Fruit fly (Drosophila melanogaster) whole organism, embryonic: ENCODE data around the gene Sce.
A peak's percentile ranks its signal among the peaks of the same experiment; 100 is the strongest.

ENCODE experiments used
- Adf1 ChIP-seq: fragments of 200-800 bp; sonication (Bioruptor generic); IDR thresholded peaks from 2 replicates; pipeline ENCODE4 v1.3.6; 2022; ENCODE audit warnings: missing biosample characterization, missing genetic modification characterization
- Asciz ChIP-seq: fragments of 200-800 bp; sonication (Bioruptor generic); optimal IDR thresholded peaks from 2 replicates; lab custom pipeline; 2017; ENCODE audit warnings: missing biosample characterization, mild to moderate bottlenecking, missing genetic modification characterization, missing genetic modification reagents
- Atf6 ChIP-seq: fragments of 200-800 bp; sonication (Bioruptor generic); IDR thresholded peaks from 2 replicates; pipeline ENCODE4 v1.3.6; 2022; ENCODE audit warnings: missing biosample characterization, missing genetic modification characterization
- CG11456 ChIP-seq: fragments of 200-800 bp; sonication (Bioruptor generic); IDR thresholded peaks from 3 replicates; pipeline ENCODE4 v1.3.6; 2022; ENCODE audit warnings: missing biosample characterization, missing genetic modification characterization
- CG12942 ChIP-seq: fragments of 200-800 bp; sonication (Bioruptor generic); optimal IDR thresholded peaks from 3 replicates; lab custom pipeline; 2016; ENCODE audit warnings: missing biosample characterization, missing genetic modification characterization
- CG13775 ChIP-seq: fragments of 200-800 bp; sonication (Bioruptor generic); optimal IDR thresholded peaks from 3 replicates; lab custom pipeline; 2017; ENCODE audit warnings: missing biosample characterization, mild to moderate bottlenecking, missing genetic modification characterization
- CG15514 ChIP-seq: fragments of 200-800 bp; sonication (Bioruptor generic); optimal IDR thresholded peaks from 3 replicates; lab custom pipeline; 2017; ENCODE audit warnings: missing biosample characterization, missing genetic modification characterization, mild to moderate bottlenecking, moderate library complexity, missing genetic modification reagents
- CG1647 ChIP-seq: fragments of 200-800 bp; sonication (Bioruptor generic); optimal IDR thresholded peaks from 3 replicates; lab custom pipeline; 2016; ENCODE audit warnings: missing biosample characterization, missing genetic modification characterization
- CG18476 ChIP-seq: fragments of 200-800 bp; sonication (Bioruptor generic); optimal IDR thresholded peaks from 2 replicates; lab custom pipeline; 2016; ENCODE audit warnings: missing biosample characterization, mild to moderate bottlenecking, missing genetic modification characterization
- CG18599 ChIP-seq: fragments of 200-800 bp; sonication (Bioruptor generic); optimal IDR thresholded peaks from 3 replicates; lab custom pipeline; 2017; ENCODE audit warnings: missing biosample characterization, missing genetic modification characterization, mild to moderate bottlenecking, moderate library complexity, missing genetic modification reagents
- CG2120 ChIP-seq: fragments of 200-800 bp; sonication (Bioruptor generic); optimal IDR thresholded peaks from 3 replicates; lab custom pipeline; 2016; ENCODE audit warnings: missing biosample characterization, missing genetic modification characterization
- CG2202 ChIP-seq: fragments of 200-800 bp; sonication (Bioruptor generic); optimal IDR thresholded peaks from 2 replicates; lab custom pipeline; 2018; ENCODE audit warnings: missing biosample characterization, mild to moderate bottlenecking, missing genetic modification characterization
- CG2712 ChIP-seq: fragments of 200-800 bp; optimal IDR thresholded peaks from 3 replicates; lab custom pipeline; 2019; ENCODE audit warnings: missing biosample characterization, mild to moderate bottlenecking, missing genetic modification characterization, moderate library complexity
- CG2889 ChIP-seq: fragments of 200-800 bp; sonication (Bioruptor generic); IDR thresholded peaks from 3 replicates; pipeline ENCODE4 v1.3.6; 2022; ENCODE audit warnings: missing biosample characterization, missing genetic modification characterization
- CG31388 ChIP-seq: fragments of 200-800 bp; sonication (Bioruptor generic); optimal IDR thresholded peaks from 2 replicates; lab custom pipeline; 2016; ENCODE audit warnings: missing biosample characterization, missing genetic modification characterization
- CG32767 ChIP-seq: fragments of 200-800 bp; sonication (Bioruptor generic); IDR thresholded peaks from 2 replicates; pipeline ENCODE4 v1.3.6; 2022; ENCODE audit warnings: missing biosample characterization, missing genetic modification characterization
- CG34376 ChIP-seq: fragments of 200-800 bp; sonication (Bioruptor generic); optimal IDR thresholded peaks from 2 replicates; lab custom pipeline; 2018; ENCODE audit warnings: missing biosample characterization, mild to moderate bottlenecking, missing genetic modification characterization
- CG34422 ChIP-seq: fragments of 200-800 bp; sonication (Bioruptor generic); IDR thresholded peaks from 3 replicates; pipeline ENCODE4 v1.3.6; 2022; ENCODE audit warnings: missing biosample characterization, missing genetic modification characterization
- CG6654 ChIP-seq: fragments of 200-800 bp; sonication (Bioruptor generic); optimal IDR thresholded peaks from 2 replicates; lab custom pipeline; 2017; ENCODE audit warnings: missing biosample characterization, mild to moderate bottlenecking, missing genetic modification characterization
- CG6854 ChIP-seq: fragments of 200-800 bp; sonication (Bioruptor generic); optimal IDR thresholded peaks from 3 replicates; lab custom pipeline; 2017; ENCODE audit warnings: missing biosample characterization, mild to moderate bottlenecking, missing genetic modification characterization
- CG8478 ChIP-seq: fragments of >200 bp; optimal IDR thresholded peaks from 2 replicates; lab custom pipeline; 2018
- CG9932 ChIP-seq: fragments of 200-800 bp; sonication (Bioruptor generic); IDR thresholded peaks from 2 replicates; pipeline ENCODE4 v1.3.6; 2022; ENCODE audit warnings: missing biosample characterization, missing genetic modification characterization
- Deaf1 ChIP-seq: fragments of 200-800 bp; optimal IDR thresholded peaks from 3 replicates; lab custom pipeline; 2019; ENCODE audit warnings: missing biosample characterization, mild to moderate bottlenecking, missing genetic modification characterization, moderate library complexity
- Ets65A ChIP-seq: fragments of 200-800 bp; sonication (Bioruptor generic); peaks from one replicate; lab custom pipeline; 2016; ENCODE audit warnings: missing biosample characterization, missing genetic modification characterization
- Fer1 ChIP-seq: fragments of 200-800 bp; sonication (Bioruptor generic); optimal IDR thresholded peaks from 2 replicates; lab custom pipeline; 2017; ENCODE audit warnings: missing biosample characterization, mild to moderate bottlenecking, missing genetic modification characterization
- HLH4C ChIP-seq: fragments of 200-800 bp; sonication (Bioruptor generic); IDR thresholded peaks from 3 replicates; pipeline ENCODE4 v1.3.6; 2022; ENCODE audit warnings: missing biosample characterization, missing genetic modification characterization; ENCODE audit not compliant: partially characterized antibody
- HLH54F ChIP-seq: fragments of 200-800 bp; sonication (Bioruptor generic); optimal IDR thresholded peaks from 3 replicates; lab custom pipeline; 2016; ENCODE audit warnings: missing biosample characterization, missing genetic modification characterization
- HmgD ChIP-seq: fragments of 200-800 bp; sonication (Bioruptor generic); optimal IDR thresholded peaks from 3 replicates; lab custom pipeline; 2016; ENCODE audit warnings: missing biosample characterization, missing genetic modification characterization
- Hmx ChIP-seq: fragments of 200-800 bp; sonication (Bioruptor generic); optimal IDR thresholded peaks from 2 replicates; lab custom pipeline; 2016; ENCODE audit warnings: missing biosample characterization, missing genetic modification characterization
- Hr3 ChIP-seq: fragments of 200-800 bp; sonication (Bioruptor generic); optimal IDR thresholded peaks from 3 replicates; lab custom pipeline; 2016; ENCODE audit warnings: missing biosample characterization, missing genetic modification characterization
- PHDP ChIP-seq: fragments of 200-800 bp; sonication (Bioruptor generic); optimal IDR thresholded peaks from 3 replicates; lab custom pipeline; 2018; ENCODE audit warnings: missing biosample characterization, mild to moderate bottlenecking, missing genetic modification characterization, moderate library complexity
- Rx ChIP-seq: fragments of 200-800 bp; sonication (Bioruptor generic); IDR thresholded peaks from 2 replicates; pipeline ENCODE4 v1.3.6; 2022; ENCODE audit warnings: missing biosample characterization, missing genetic modification characterization
- abd-A ChIP-seq: fragments of 200-800 bp; sonication (Bioruptor generic); optimal IDR thresholded peaks from 3 replicates; lab custom pipeline; 2019; ENCODE audit warnings: missing biosample characterization, mild to moderate bottlenecking, missing genetic modification characterization, moderate library complexity
- ap ChIP-seq: fragments of 200-800 bp; sonication (Bioruptor generic); IDR thresholded peaks from 2 replicates; pipeline ENCODE4 v1.3.6; 2022; ENCODE audit warnings: missing biosample characterization, missing genetic modification characterization
- chinmo ChIP-seq: fragments of 200-800 bp; sonication (Bioruptor generic); IDR thresholded peaks from 4 replicates; pipeline ENCODE4 v1.3.6; 2022; ENCODE audit warnings: missing biosample characterization, missing genetic modification characterization; ENCODE audit not compliant: partially characterized antibody
- crol ChIP-seq: fragments of 200-800 bp; sonication (Bioruptor generic); IDR thresholded peaks from 2 replicates; pipeline ENCODE4 v1.3.6; 2022; ENCODE audit warnings: missing biosample characterization, missing genetic modification characterization
- ewg ChIP-seq: fragments of 200-800 bp; sonication (Bioruptor generic); optimal IDR thresholded peaks from 3 replicates; lab custom pipeline; 2017; ENCODE audit warnings: mild to moderate bottlenecking, missing biosample characterization, missing genetic modification reagents, missing genetic modification characterization
- gce ChIP-seq: fragments of 200-800 bp; sonication (Bioruptor generic); IDR thresholded peaks from 3 replicates; pipeline ENCODE4 v1.3.6; 2022; ENCODE audit warnings: missing biosample characterization, missing genetic modification characterization
- hkb ChIP-seq, 2 experiments: fragments of 200-800 bp in 1 of 2; fragments of >200 bp in 1 of 2; sonication (Bioruptor generic) in 1 of 2; IDR thresholded peaks in 1 of 2; optimal IDR thresholded peaks in 1 of 2; 2 replicates each; pipeline versions ENCODE4 v1.3.6 to Lab custom; 2017 to 2022; ENCODE audit warnings: missing biosample characterization in 1 of 2, missing genetic modification characterization in 1 of 2
- ken ChIP-seq: fragments of 200-800 bp; sonication (Bioruptor generic); IDR thresholded peaks from 3 replicates; pipeline ENCODE4 v1.3.6; 2022; ENCODE audit warnings: missing biosample characterization, missing genetic modification characterization
- lab ChIP-seq: fragments of 200-800 bp; sonication (Bioruptor generic); optimal IDR thresholded peaks from 3 replicates; lab custom pipeline; 2017; ENCODE audit warnings: missing biosample characterization, missing genetic modification characterization, mild to moderate bottlenecking, moderate library complexity, missing genetic modification reagents
- nerfin-2 ChIP-seq: fragments of 200-800 bp; sonication (Bioruptor generic); IDR thresholded peaks from 2 replicates; pipeline ENCODE4 v1.3.6; 2022; ENCODE audit warnings: missing biosample characterization, missing genetic modification characterization; ENCODE audit not compliant: partially characterized antibody
- prd ChIP-seq, 3 experiments: fragments of >200 bp in 2 of 3; fragments of 200-800 bp in 1 of 3; sonication (Bioruptor generic) in 1 of 3; optimal IDR thresholded peaks in 2 of 3; IDR thresholded peaks in 1 of 3; 2 replicates in 2 of 3; 3 replicates in 1 of 3; pipeline versions ENCODE4 v1.3.6 to Lab custom; 2017 to 2022; ENCODE audit warnings: missing biosample characterization in 1 of 3, missing genetic modification characterization in 1 of 3
- scrt ChIP-seq: fragments of 200-800 bp; sonication (Bioruptor generic); optimal IDR thresholded peaks from 2 replicates; lab custom pipeline; 2018; ENCODE audit warnings: missing biosample characterization, mild to moderate bottlenecking, missing genetic modification characterization, moderate library complexity
- sens-2 ChIP-seq: fragments of 200-800 bp; sonication (Bioruptor generic); IDR thresholded peaks from 2 replicates; pipeline ENCODE4 v1.3.6; 2022; ENCODE audit warnings: missing biosample characterization, missing genetic modification characterization
- slbo ChIP-seq: fragments of 200-800 bp; sonication (Bioruptor generic); IDR thresholded peaks from 2 replicates; pipeline ENCODE4 v1.3.6; 2022; ENCODE audit warnings: missing biosample characterization, missing genetic modification characterization
- ssp ChIP-seq: fragments of 200-800 bp; sonication (Bioruptor generic); IDR thresholded peaks from 2 replicates; pipeline ENCODE4 v1.3.6; 2022; ENCODE audit warnings: missing biosample characterization, missing genetic modification characterization
- stc ChIP-seq: fragments of 200-800 bp; sonication (Bioruptor generic); IDR thresholded peaks from 2 replicates; pipeline ENCODE4 v1.3.6; 2022; ENCODE audit warnings: missing biosample characterization, missing genetic modification characterization
- tx ChIP-seq: fragments of 200-800 bp; sonication (Bioruptor generic); optimal IDR thresholded peaks from 2 replicates; lab custom pipeline; 2016; ENCODE audit warnings: missing biosample characterization, missing genetic modification characterization
- wor ChIP-seq: fragments of 200-800 bp; sonication (Bioruptor generic); IDR thresholded peaks from 2 replicates; pipeline ENCODE4 v1.3.6; 2022; ENCODE audit warnings: missing biosample characterization, missing genetic modification characterization

The Sce gene

dm6 chr3R:27662857-27663256 is 19.0 kb downstream of the Sce start:
- TF ChIP-seq CG2202 (no peak), CG1647 (GFP tag; lab: Kevin White, UChicago) (no peak), PHDP (tag; lab: Kevin White, UChicago) (no peak), CG11456 (0 out of 3 replicates have a peak, but pooled peaks have one; percentile 17), chinmo (GFP tag; lab: Robert Waterston, UW) (0 out of 4 replicates have a peak, but pooled peaks have one; percentile 30), ap (no peak), CG32767 (GFP tag; lab: Robert Waterston, UW) (peak; percentile 27; the same call in 1 of the 2 replicates), CG13775 (GFP tag; lab: Kevin White, UChicago) (no peak), HmgD (GFP tag; lab: Kevin White, UChicago) (no peak), HLH54F (GFP tag; lab: Kevin White, UChicago) (no peak), wor (GFP tag; lab: Robert Waterston, UW) (no peak), Asciz (GFP tag; lab: Kevin White, UChicago) (no peak), Fer1 (GFP tag; lab: Kevin White, UChicago) (no peak), ewg (GFP tag; lab: Kevin White, UChicago) (peak; percentile 87), CG8478 (lab: Kevin White, UChicago) (peak; percentile 7), CG34422 (GFP tag; lab: Robert Waterston, UW) (peak; percentile 80; the same call in 2 of the 3 replicates), sens-2 (no peak), CG18599 (GFP tag; lab: Kevin White, UChicago) (peak; percentile 1), ken (GFP tag; lab: Robert Waterston, UW) (no peak), abd-A (tag; lab: Kevin White, UChicago) (no peak), Rx (GFP tag; lab: Robert Waterston, UW) (no peak), stc (no peak), CG12942 (no peak), crol (0 out of 2 replicates have a peak, but pooled peaks have one; percentile 16), scrt (peak; percentile 100), tx (GFP tag; lab: Kevin White, UChicago) (no peak)

- no peak for TF ChIP-seq CG2889 (GFP tag; lab: Robert Waterston, UW)
- peak; percentile 59 for TF ChIP-seq CG2120 (GFP tag; lab: Kevin White, UChicago)
- TF ChIP-seq CG31388 (GFP tag; lab: Kevin White, UChicago): no peak
- peak; percentile 84 for TF ChIP-seq Deaf1 (tag; lab: Kevin White, UChicago)
- TF ChIP-seq Ets65A: peak; percentile 13
- TF ChIP-seq Atf6 (GFP tag; lab: Robert Waterston, UW): 0 out of 2 replicates have a peak, but pooled peaks have one; percentile 21
- TF ChIP-seq Hr3 (GFP tag; lab: Kevin White, UChicago): no peak
- peak; percentile 73 for TF ChIP-seq lab
- TF ChIP-seq hkb (optimal IDR thresholded peaks at IDR 0.05; lab: Kevin White, UChicago): no peak
- TF ChIP-seq hkb (GFP tag; IDR thresholded peaks at IDR 0.05; lab: Robert Waterston, UW): 0 out of 2 replicates have a peak, but pooled peaks have one; percentile 15
- TF ChIP-seq nerfin-2 (GFP tag; lab: Robert Waterston, UW): no peak
- peak; percentile 9; the same call in 1 of the 2 replicates for TF ChIP-seq Adf1
- TF ChIP-seq abd-A (tag; lab: Kevin White, UChicago): peak; percentile 55
- TF ChIP-seq CG6654: no peak
- peak; percentile 19 for TF ChIP-seq scrt
- TF ChIP-seq HLH4C (GFP tag; lab: Robert Waterston, UW): no peak
- TF ChIP-seq slbo: peak; percentile 42; the same call in 1 of the 2 replicates
- TF ChIP-seq CG15514 (GFP tag; lab: Kevin White, UChicago): peak; percentile 19
- TF ChIP-seq CG18476 (GFP tag; lab: Kevin White, UChicago): no peak
- peak; percentile 43; the same call in 1 of the 2 replicates for TF ChIP-seq CG9932 (GFP tag; lab: Robert Waterston, UW)
- TF ChIP-seq gce (GFP tag; lab: Robert Waterston, UW): peak; percentile 15; the same call in 1 of the 3 replicates
- TF ChIP-seq Hmx (GFP tag; lab: Kevin White, UChicago): no peak
- TF ChIP-seq CG2712 (tag; lab: Kevin White, UChicago): no peak
- no peak for TF ChIP-seq prd (optimal IDR thresholded peaks at IDR 0.05; lab: Kevin White, UChicago)
- 0 out of 3 replicates have a peak, but pooled peaks have one; percentile 19 for TF ChIP-seq prd (GFP tag; IDR thresholded peaks at IDR 0.05; lab: Robert Waterston, UW)
- TF ChIP-seq CG6854: peak; percentile 18
- TF ChIP-seq CG34376 (GFP tag; lab: Kevin White, UChicago): no peak
- no peak for TF ChIP-seq ssp (GFP tag; lab: Robert Waterston, UW)
Observed at dm6 chr3R:27661971-27662489, 19.8 kb downstream of the Sce start, which contains the start of gene unc80. TSS of gene unc80 (plus strand) at chr3R:27662439.
